Worm (Caenorhabditis elegans) whole organism, L4/young adult: ENCODE measurements around the gene Y24D9A.7.

ENCODE experiments used
- dao-5 ChIP-seq: sonication (generic microtip); optimal IDR thresholded peaks from 2 replicates; lab custom pipeline; 2016; ENCODE audit warnings: missing genotype, missing genetic modification characterization, moderate library complexity, missing compliant biosample characterization
- him-1 ChIP-seq: sonication (generic microtip); optimal IDR thresholded peaks from 2 replicates; lab custom pipeline; 2016; ENCODE audit warnings: missing genotype, missing genetic modification reagents, missing genetic modification characterization, missing compliant biosample characterization

ce11 chrIV:4448343-4448742 lies 43.4 kb upstream of the Y24D9A.7 start:
- no peak for TF ChIP-seq him-1 (tag; lab: Kevin White, UChicago)
- TF ChIP-seq dao-5 (tag; lab: Kevin White, UChicago) = no peak
